Worm (Caenorhabditis elegans) whole organism, early embryonic: ENCODE measurements around the gene F22B5.5.
"Not testable (repeated sequence)": the region's sequence is repeated elsewhere in the genome, so short reads cannot be mapped to it uniquely, and the experiment has no call there.

Experiments used
- B0310.2 ChIP-seq: sonication (generic microtip); optimal IDR thresholded peaks from 2 replicates; lab custom pipeline; 2016; ENCODE audit warnings: mild to moderate bottlenecking, missing genetic modification characterization, missing compliant biosample characterization
- F13C5.2 ChIP-seq: sonication (generic microtip); optimal IDR thresholded peaks from 2 replicates; lab custom pipeline; 2017; ENCODE audit warnings: mild to moderate bottlenecking, missing genetic modification characterization, inconsistent platforms, missing compliant biosample characterization
- aly-1 ChIP-seq: sonication (generic microtip); optimal IDR thresholded peaks from 2 replicates; lab custom pipeline; 2016; ENCODE audit warnings: missing genetic modification characterization, missing compliant biosample characterization
- ama-1 ChIP-seq: fragments of 150-350 bp; optimal IDR thresholded peaks from 2 replicates; lab custom pipeline; 2014
- ceh-13 ChIP-seq: fragments of 200-800 bp; sonication (Bioruptor generic); optimal IDR thresholded peaks from 2 replicates; lab custom pipeline; 2018; ENCODE audit warnings: mild to moderate bottlenecking, missing genetic modification characterization, missing compliant biosample characterization
- ceh-36 ChIP-seq: sonication (generic microtip); optimal IDR thresholded peaks from 2 replicates; lab custom pipeline; 2016; ENCODE audit warnings: missing genetic modification characterization, inconsistent platforms, missing compliant biosample characterization
- ets-7 ChIP-seq: sonication (generic microtip); optimal IDR thresholded peaks from 2 replicates; lab custom pipeline; 2016; ENCODE audit warnings: missing genotype, missing genetic modification characterization, missing compliant biosample characterization
- flt-1 ChIP-seq: fragments of 200-800 bp; sonication (Bioruptor generic); IDR thresholded peaks from 2 replicates; pipeline ENCODE4 v1.3.6; 2022; ENCODE audit warnings: missing genetic modification characterization, missing compliant biosample characterization
- hmbx-1 ChIP-seq: sonication (generic microtip); optimal IDR thresholded peaks from 2 replicates; lab custom pipeline; 2016; ENCODE audit warnings: mild to moderate bottlenecking, missing genetic modification characterization, missing compliant biosample characterization
- hmg-4 ChIP-seq: fragments of 200-800 bp; sonication (Bioruptor generic); optimal IDR thresholded peaks from 2 replicates; lab custom pipeline; 2018; ENCODE audit warnings: mild to moderate bottlenecking, missing genetic modification characterization, missing compliant biosample characterization
- hnd-1 ChIP-seq: sonication (generic microtip); optimal IDR thresholded peaks from 2 replicates; lab custom pipeline; 2016; ENCODE audit warnings: missing genetic modification characterization, missing compliant biosample characterization
- pes-1 ChIP-seq: fragments of 200-800 bp; sonication (Bioruptor generic); IDR thresholded peaks from 2 replicates; pipeline ENCODE4 v1.3.6; 2022; ENCODE audit warnings: missing genetic modification reagents, missing genetic modification characterization, missing compliant biosample characterization
- scrt-1 ChIP-seq: fragments of 200-800 bp; sonication (Bioruptor generic); IDR thresholded peaks from 2 replicates; pipeline ENCODE4 v1.3.6; 2022; ENCODE audit warnings: missing genetic modification characterization, missing compliant biosample characterization
- sea-1 ChIP-seq: fragments of 200-800 bp; sonication (Bioruptor generic); conservative IDR thresholded peaks from 2 replicates; pipeline ENCODE4 v1.3.6; 2022; ENCODE audit warnings: missing genetic modification characterization, missing compliant biosample characterization
- tbx-11 ChIP-seq: fragments of 200-800 bp; sonication (Bioruptor generic); IDR thresholded peaks from 2 replicates; pipeline ENCODE4 v1.3.6; 2022; ENCODE audit warnings: missing genetic modification characterization, missing compliant biosample characterization
- tbx-37 ChIP-seq: fragments of 200-800 bp; sonication (Bioruptor generic); conservative IDR thresholded peaks from 2 replicates; pipeline ENCODE4 v1.3.6; 2022; ENCODE audit warnings: missing genetic modification reagents, missing genetic modification characterization, missing compliant biosample characterization
- tra-4 ChIP-seq: sonication (generic microtip); optimal IDR thresholded peaks from 2 replicates; lab custom pipeline; 2017; ENCODE audit warnings: missing genetic modification characterization, missing compliant biosample characterization

Gene F22B5.5

DNA sequence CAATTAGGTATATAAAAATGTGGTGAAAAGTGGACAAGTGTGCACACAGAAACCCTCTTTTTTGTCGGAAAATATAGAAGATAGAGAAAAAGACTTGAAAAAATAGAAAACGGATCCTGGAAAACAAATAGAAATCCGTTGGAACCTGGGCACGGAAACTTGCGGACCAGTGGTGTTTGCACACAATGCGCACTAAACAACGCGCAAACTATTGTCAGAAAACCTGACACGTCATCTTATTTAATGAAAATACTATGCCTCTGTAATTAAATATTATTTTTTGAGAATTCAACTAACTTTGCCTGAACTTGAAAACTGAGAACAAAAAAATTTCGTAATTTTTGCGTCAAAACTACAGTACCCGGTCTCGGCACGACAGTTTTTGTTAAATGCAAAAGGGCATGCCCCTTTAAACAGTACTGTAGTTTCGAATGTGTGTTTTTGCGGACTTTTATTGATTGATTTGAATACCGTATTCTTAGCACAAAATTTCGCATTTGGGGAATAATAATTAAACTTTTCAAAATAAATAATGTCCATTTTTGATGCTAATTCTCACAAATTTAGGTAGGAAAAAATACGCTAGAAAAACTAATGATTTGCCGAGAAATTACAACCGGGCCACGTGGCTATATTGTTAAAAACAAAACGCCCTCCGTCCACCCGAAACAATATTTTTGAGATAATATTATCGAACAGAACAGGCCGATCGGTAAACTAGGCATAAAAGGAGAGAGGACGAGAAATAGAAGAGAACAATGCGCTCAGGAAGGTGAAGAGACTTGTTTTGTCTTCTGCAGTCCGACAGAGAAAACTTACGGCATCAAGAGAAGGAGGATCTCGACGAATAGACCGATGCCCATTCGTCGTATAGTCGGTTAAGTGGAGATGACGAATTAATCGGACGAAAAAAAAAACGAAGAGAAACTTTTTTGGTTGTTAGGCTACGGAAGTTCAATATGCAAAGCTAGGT lies 25.2 kb downstream of the F22B5.5 start:
- TF ChIP-seq hnd-1 (tag; lab: Kevin White, UChicago) (no peak), scrt-1 (GFP tag; lab: Robert Waterston, UW) (no peak), ets-7 (tag; lab: Kevin White, UChicago) (no peak)

DNA sequence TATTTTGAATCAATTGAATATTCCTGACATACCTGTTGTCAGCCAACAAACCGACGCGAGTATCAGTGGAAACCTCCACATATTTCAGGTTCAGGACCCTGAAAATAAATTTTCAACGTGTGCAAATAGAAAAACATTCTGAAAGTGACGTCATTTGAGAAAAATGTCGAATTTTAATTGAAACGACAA lies 25.8 kb downstream of the F22B5.5 start, which contains the start of gene F14E5.2:
Gene F14E5.2 (minus strand): TSS at position 101 of the 189 bp plus-strand sequence.
- TF ChIP-seq scrt-1 (GFP tag; lab: Robert Waterston, UW) (no peak), hnd-1 (tag; lab: Kevin White, UChicago) (no peak), tra-4 (tag; lab: Kevin White, UChicago) (no peak), hmbx-1 (tag; lab: Kevin White, UChicago) (no peak), hmg-4 (no peak), flt-1 (GFP tag; lab: Robert Waterston, UW) (no peak), F13C5.2 (tag; lab: Kevin White, UChicago) (no peak), tbx-37 (no peak), tbx-11 (GFP tag; lab: Robert Waterston, UW) (no peak), ceh-13 (GFP tag; lab: Kevin White, UChicago) (no peak), ama-1 (lab: Kevin White, UChicago) (no peak), ets-7 (tag; lab: Kevin White, UChicago) (no peak)

DNA sequence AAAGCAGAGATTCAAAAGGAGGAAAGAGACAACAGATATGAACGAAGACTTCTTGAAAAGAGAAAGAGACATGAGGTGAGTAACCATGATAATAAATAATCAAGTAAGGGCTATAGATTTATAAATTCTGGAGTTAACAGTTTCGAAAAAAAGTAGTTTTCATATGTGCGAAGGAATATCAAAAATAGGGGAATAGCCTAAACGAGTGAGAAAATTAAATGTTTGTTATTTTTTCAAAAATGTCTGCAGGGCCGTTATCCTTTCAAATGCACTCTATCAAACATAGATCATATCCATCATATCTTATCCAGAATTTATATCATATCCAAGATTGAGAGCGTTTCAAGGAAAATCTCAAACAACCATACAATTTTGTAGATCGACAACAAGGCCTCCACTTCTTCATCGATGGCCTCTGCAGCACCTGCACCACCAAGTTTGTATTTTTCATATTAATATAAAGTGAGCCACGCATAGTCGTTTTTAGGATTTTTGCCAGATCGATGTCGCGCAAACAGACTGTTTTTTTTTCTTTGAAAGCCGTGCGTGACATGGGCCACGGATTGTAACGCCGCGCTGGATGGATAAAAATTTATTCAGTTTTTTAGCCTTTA lies 33.5 kb downstream of the F22B5.5 start:
- TF ChIP-seq tra-4 (tag; lab: Kevin White, UChicago) (no peak), tbx-37 (no peak), flt-1 (GFP tag; lab: Robert Waterston, UW) (no peak), scrt-1 (GFP tag; lab: Robert Waterston, UW) (no peak), ets-7 (tag; lab: Kevin White, UChicago) (no peak), ceh-13 (GFP tag; lab: Kevin White, UChicago) (no peak), F13C5.2 (tag; lab: Kevin White, UChicago) (no peak), aly-1 (tag; lab: Kevin White, UChicago) (no peak), pes-1 (GFP tag; lab: Robert Waterston, UW) (no peak), ama-1 (lab: Kevin White, UChicago) (no peak), B0310.2 (tag; lab: Kevin White, UChicago) (no peak), ceh-36 (tag; lab: Kevin White, UChicago) (no peak)

DNA sequence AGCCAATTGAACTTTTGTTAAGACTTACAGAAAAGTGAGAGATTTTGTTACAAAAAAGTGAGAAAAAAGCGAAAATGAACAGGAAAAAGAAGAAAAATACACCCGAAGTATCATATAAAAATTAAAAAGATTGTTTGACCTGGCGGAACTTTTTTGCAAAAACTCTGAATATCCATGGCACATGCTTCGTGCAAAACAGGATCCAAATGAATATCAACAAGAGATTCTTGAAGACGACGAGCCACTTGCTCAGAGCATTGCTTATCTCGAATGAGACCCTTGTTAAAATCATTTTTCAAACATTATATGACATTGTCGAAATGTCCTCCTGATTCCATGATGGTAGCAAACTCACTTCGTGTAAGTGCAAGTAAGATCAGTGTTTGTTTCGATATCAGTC lies 34.6 kb downstream of the F22B5.5 start, which contains the start of gene F14E5.8:
Gene F14E5.8 (plus strand): TSS at position 301 of the 400 bp plus-strand sequence.
- not testable (repeated sequence) for TF ChIP-seq B0310.2 (tag; lab: Kevin White, UChicago); ceh-13 (GFP tag; lab: Kevin White, UChicago); aly-1 (tag; lab: Kevin White, UChicago)

DNA sequence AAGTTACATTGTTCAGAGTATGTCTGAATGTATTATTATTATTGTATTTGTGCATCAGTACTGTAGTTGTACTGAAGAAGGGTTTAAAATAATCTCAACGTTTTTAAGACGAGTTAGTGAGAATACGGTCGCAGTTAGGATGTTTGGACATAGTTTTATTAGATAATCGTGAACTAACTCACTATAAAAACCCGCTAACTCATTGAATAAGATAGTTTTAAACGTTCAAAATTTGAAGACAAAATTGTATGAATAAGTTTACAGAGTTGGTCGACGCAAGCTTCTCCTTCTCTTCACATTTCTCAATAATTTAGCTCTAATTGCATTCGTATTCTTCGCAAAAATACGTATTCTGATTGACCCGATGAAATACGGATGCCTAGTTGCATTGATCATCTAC lies 35.4 kb downstream of the F22B5.5 start:
- TF ChIP-seq sea-1 (no peak), hmbx-1 (tag; lab: Kevin White, UChicago) (no peak), ets-7 (tag; lab: Kevin White, UChicago) (no peak), F13C5.2 (tag; lab: Kevin White, UChicago) (no peak), ceh-36 (tag; lab: Kevin White, UChicago) (no peak), tbx-37 (no peak), hnd-1 (tag; lab: Kevin White, UChicago) (no peak), flt-1 (GFP tag; lab: Robert Waterston, UW) (no peak), B0310.2 (tag; lab: Kevin White, UChicago) (no peak), ama-1 (lab: Kevin White, UChicago) (no peak), hmg-4 (no peak)

DNA sequence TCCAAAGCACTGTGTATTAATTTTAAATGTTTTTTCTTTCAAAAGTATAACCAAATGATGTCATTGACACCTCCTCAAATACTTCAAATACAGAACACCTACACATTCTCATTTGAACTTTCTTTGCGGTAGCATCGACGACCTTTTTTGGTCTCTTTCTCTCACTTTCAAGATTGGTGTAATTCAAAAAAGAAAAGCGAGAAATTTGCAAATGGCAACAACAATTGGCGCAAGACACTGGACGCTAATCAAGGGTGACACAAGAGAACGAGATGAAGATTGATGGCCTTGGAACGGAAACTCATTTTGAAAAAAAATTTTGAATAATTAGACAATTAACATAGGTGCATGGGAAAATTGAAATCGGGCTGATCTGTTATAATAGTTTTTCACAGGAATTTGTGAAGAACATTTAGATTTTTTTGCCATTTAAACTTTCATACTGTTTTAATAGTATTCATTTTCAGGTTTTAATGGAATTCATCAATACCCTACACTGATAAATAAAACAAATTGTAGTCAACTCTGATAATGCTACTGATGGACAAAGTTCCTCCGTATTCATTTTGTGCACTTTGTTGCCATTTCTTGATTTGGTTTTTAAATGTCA lies 37.2 kb downstream of the F22B5.5 start, which contains the start of gene fdgt-2:
Gene fdgt-2 (plus strand): TSS at position 560 of the 610 bp plus-strand sequence.
- no peak for TF ChIP-seq B0310.2 (tag; lab: Kevin White, UChicago)
- no peak for TF ChIP-seq tra-4 (tag; lab: Kevin White, UChicago)
- no peak for TF ChIP-seq hmbx-1 (tag; lab: Kevin White, UChicago)
- TF ChIP-seq ets-7 (tag; lab: Kevin White, UChicago) = no peak
- no peak for TF ChIP-seq pes-1 (GFP tag; lab: Robert Waterston, UW)
- TF ChIP-seq flt-1 (GFP tag; lab: Robert Waterston, UW) = no peak
- no peak for TF ChIP-seq ama-1 (lab: Kevin White, UChicago)
- TF ChIP-seq ceh-13 (GFP tag; lab: Kevin White, UChicago) = no peak
- TF ChIP-seq aly-1 (tag; lab: Kevin White, UChicago) = no peak
- no peak for TF ChIP-seq ceh-36 (tag; lab: Kevin White, UChicago)
- TF ChIP-seq tbx-11 (GFP tag; lab: Robert Waterston, UW) = no peak
- no peak for TF ChIP-seq scrt-1 (GFP tag; lab: Robert Waterston, UW)
- TF ChIP-seq hmg-4 = no peak
- no peak for TF ChIP-seq tbx-37
- no peak for TF ChIP-seq sea-1
- TF ChIP-seq F13C5.2 (tag; lab: Kevin White, UChicago) = no peak
- TF ChIP-seq hnd-1 (tag; lab: Kevin White, UChicago) = no peak
